Worm (Caenorhabditis elegans) whole organism, L4/young adult: Measurements from ENCODE around the gene pes-8.

Source experiments
- W03F9.2 ChIP-seq: fragments of 150-350 bp; optimal IDR thresholded peaks from 2 replicates; lab custom pipeline; 2014; ENCODE audit warnings: missing biosample characterization, missing genetic modification characterization
- dao-5 ChIP-seq: sonication (generic microtip); optimal IDR thresholded peaks from 2 replicates; lab custom pipeline; 2016; ENCODE audit warnings: missing genotype, missing genetic modification characterization, moderate library complexity, missing compliant biosample characterization

DNA sequence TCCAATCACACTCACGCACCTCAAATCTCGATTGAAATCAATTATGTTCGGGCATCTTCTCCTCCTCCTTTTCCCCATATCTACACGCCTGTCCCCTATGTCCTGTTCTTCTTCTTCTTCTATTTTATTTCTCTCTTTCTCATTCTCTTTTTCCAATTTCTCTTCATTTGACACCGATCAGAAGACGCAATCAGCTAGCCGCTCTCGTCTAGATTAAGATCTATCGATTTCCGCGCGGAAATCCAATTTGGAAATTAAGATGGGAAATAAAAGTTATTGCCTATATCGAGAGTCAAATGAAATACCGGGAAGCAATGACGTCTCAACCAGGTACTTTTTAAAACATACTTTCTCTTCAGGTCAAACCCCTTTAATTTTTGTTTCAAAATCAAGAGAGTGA is 23.1 kb upstream of the pes-8 start:
- TF ChIP-seq W03F9.2 (tag; lab: Kevin White, UChicago) (no peak), dao-5 (tag; lab: Kevin White, UChicago) (no peak)
